Worm (Caenorhabditis elegans) whole organism, L2 larva: ENCODE measurements around the gene clec-141.

Experiments
- C34F6.9 ChIP-seq: fragments of 150-350 bp; optimal IDR thresholded peaks from 2 replicates; lab custom pipeline; 2014; ENCODE audit warnings: missing biosample characterization, missing genetic modification characterization
- F13H6.1 ChIP-seq: sonication (generic microtip); optimal IDR thresholded peaks from 2 replicates; lab custom pipeline; 2016; ENCODE audit warnings: missing genetic modification characterization, missing compliant biosample characterization
- R02D3.7 ChIP-seq: fragments of 150-350 bp; optimal IDR thresholded peaks from 2 replicates; lab custom pipeline; 2014; ENCODE audit warnings: missing biosample characterization, missing genetic modification characterization
- Y55F3AM.14 ChIP-seq: fragments of 200-800 bp; sonication (Bioruptor generic); optimal IDR thresholded peaks from 2 replicates; lab custom pipeline; 2018; ENCODE audit warnings: mild to moderate bottlenecking, missing genetic modification characterization, missing compliant biosample characterization
- ZK546.5 ChIP-seq: sonication (generic microtip); optimal IDR thresholded peaks from 2 replicates; lab custom pipeline; 2017; ENCODE audit warnings: missing biosample characterization, missing genetic modification characterization
- alr-1 ChIP-seq: fragments of 150-350 bp; optimal IDR thresholded peaks from 2 replicates; lab custom pipeline; 2014; ENCODE audit warnings: missing biosample characterization, missing genetic modification characterization
- ceh-16 ChIP-seq: fragments of 150-350 bp; optimal IDR thresholded peaks from 2 replicates; lab custom pipeline; 2014; ENCODE audit warnings: missing biosample characterization, missing genetic modification characterization
- ceh-82 ChIP-seq: fragments of 150-350 bp; optimal IDR thresholded peaks from 2 replicates; lab custom pipeline; 2014; ENCODE audit warnings: missing biosample characterization, missing genetic modification characterization
- crh-2 ChIP-seq: sonication (generic microtip); optimal IDR thresholded peaks from 2 replicates; lab custom pipeline; 2017; ENCODE audit warnings: missing biosample characterization, missing genetic modification characterization
- egl-27 ChIP-seq: sonication (generic microtip); optimal IDR thresholded peaks from 3 replicates; lab custom pipeline; 2017; ENCODE audit warnings: missing biosample characterization, missing genetic modification reagents, missing genetic modification characterization
- elt-1 ChIP-seq: fragments of 150-350 bp; optimal IDR thresholded peaks from 2 replicates; lab custom pipeline; 2014; ENCODE audit warnings: missing biosample characterization, missing genetic modification characterization
- elt-3 ChIP-seq: sonication (generic microtip); optimal IDR thresholded peaks from 2 replicates; lab custom pipeline; 2017; ENCODE audit warnings: missing biosample characterization, missing genetic modification characterization
- fos-1 ChIP-seq: fragments of 150-350 bp; optimal IDR thresholded peaks from 2 replicates; lab custom pipeline; 2014; ENCODE audit warnings: missing biosample characterization, missing genetic modification characterization
- gmeb-1 ChIP-seq: fragments of 150-350 bp; optimal IDR thresholded peaks from 2 replicates; lab custom pipeline; 2014; ENCODE audit warnings: missing biosample characterization, missing genetic modification characterization
- lin-11 ChIP-seq: fragments of 150-350 bp; sonication (generic microtip); optimal IDR thresholded peaks from 2 replicates; lab custom pipeline; 2014; ENCODE audit warnings: missing biosample characterization, missing genetic modification characterization, inconsistent platforms, mixed read lengths
- lin-13 ChIP-seq: fragments of 150-350 bp; optimal IDR thresholded peaks from 2 replicates; lab custom pipeline; 2014; ENCODE audit warnings: missing biosample characterization, missing genetic modification reagents, missing genetic modification characterization
- lin-39 ChIP-seq: fragments of 150-350 bp; optimal IDR thresholded peaks from 2 replicates; lab custom pipeline; 2014; ENCODE audit warnings: missing biosample characterization, missing genetic modification reagents, missing genetic modification characterization
- lsy-2 ChIP-seq, 2 experiments: fragments of 150-350 bp in 1 of 2; sonication (generic microtip) in 1 of 2; optimal IDR thresholded peaks; 2 replicates each; lab custom pipeline; 2014 to 2017; ENCODE audit warnings: missing biosample characterization in 2 of 2, missing genetic modification characterization in 2 of 2
- mbf-1 ChIP-seq: sonication (generic microtip); optimal IDR thresholded peaks from 2 replicates; lab custom pipeline; 2017; ENCODE audit warnings: missing biosample characterization, missing genetic modification characterization
- mdl-1 ChIP-seq, 2 experiments: fragments of 150-350 bp in 1 of 2; sonication (generic microtip) in 1 of 2; optimal IDR thresholded peaks; 2 replicates each; lab custom pipeline; 2017; ENCODE audit warnings: missing biosample characterization in 2 of 2, missing genetic modification characterization in 2 of 2
- nhr-10 ChIP-seq: sonication (generic microtip); optimal IDR thresholded peaks from 2 replicates; lab custom pipeline; 2017; ENCODE audit warnings: missing biosample characterization, missing genetic modification characterization
- nhr-12 ChIP-seq: fragments of 150-350 bp; optimal IDR thresholded peaks from 2 replicates; lab custom pipeline; 2014; ENCODE audit warnings: missing biosample characterization, missing genetic modification characterization
- nhr-129 ChIP-seq: fragments of 150-350 bp; optimal IDR thresholded peaks from 2 replicates; lab custom pipeline; 2014; ENCODE audit warnings: missing biosample characterization, missing genetic modification characterization
- nhr-21 ChIP-seq: fragments of 150-350 bp; optimal IDR thresholded peaks from 2 replicates; lab custom pipeline; 2014; ENCODE audit warnings: missing biosample characterization, missing genetic modification characterization
- nhr-23 ChIP-seq: fragments of 150-350 bp; optimal IDR thresholded peaks from 2 replicates; lab custom pipeline; 2014; ENCODE audit warnings: missing biosample characterization, missing genetic modification reagents, missing genetic modification characterization
- nhr-25 ChIP-seq: fragments of 150-350 bp; sonication (generic microtip); optimal IDR thresholded peaks from 3 replicates; lab custom pipeline; 2014; ENCODE audit warnings: missing biosample characterization, missing genetic modification characterization
- nhr-77 ChIP-seq: fragments of 150-350 bp; optimal IDR thresholded peaks from 2 replicates; lab custom pipeline; 2014; ENCODE audit warnings: missing biosample characterization, missing genetic modification characterization
- peb-1 ChIP-seq: fragments of 150-350 bp; optimal IDR thresholded peaks from 2 replicates; lab custom pipeline; 2014; ENCODE audit warnings: missing biosample characterization, missing genetic modification characterization
- sem-4 ChIP-seq: fragments of 150-350 bp; optimal IDR thresholded peaks from 2 replicates; lab custom pipeline; 2014; ENCODE audit warnings: missing biosample characterization, missing genetic modification reagents, missing genetic modification characterization
- skn-1 ChIP-seq: sonication (generic microtip); optimal IDR thresholded peaks from 2 replicates; lab custom pipeline; 2017; ENCODE audit warnings: missing biosample characterization, missing genetic modification characterization
- sma-9 ChIP-seq, 2 experiments: fragments of 150-350 bp in 1 of 2; sonication (generic microtip) in 1 of 2; optimal IDR thresholded peaks; 2 replicates each; lab custom pipeline; 2014 to 2016; ENCODE audit warnings: missing genetic modification characterization in 2 of 2, mild to moderate bottlenecking in 1 of 2, missing biosample characterization in 1 of 2, missing compliant biosample characterization in 1 of 2, missing genetic modification reagents in 1 of 2, moderate library complexity in 1 of 2
- snpc-4 ChIP-seq: fragments of 150-350 bp; optimal IDR thresholded peaks from 2 replicates; lab custom pipeline; 2014; ENCODE audit warnings: missing biosample characterization, missing genetic modification characterization
- unc-39 ChIP-seq: fragments of 150-350 bp; optimal IDR thresholded peaks from 2 replicates; lab custom pipeline; 2014; ENCODE audit warnings: missing biosample characterization, missing genetic modification characterization
- unc-55 ChIP-seq: fragments of 150-350 bp; sonication (generic microtip); optimal IDR thresholded peaks from 3 replicates; lab custom pipeline; 2014; ENCODE audit warnings: missing biosample characterization, missing genetic modification reagents, missing genetic modification characterization
- zag-1 ChIP-seq: fragments of 150-350 bp; optimal IDR thresholded peaks from 2 replicates; lab custom pipeline; 2014; ENCODE audit warnings: missing biosample characterization, missing genetic modification characterization
- ztf-11 ChIP-seq: sonication (generic microtip); optimal IDR thresholded peaks from 2 replicates; lab custom pipeline; 2017; ENCODE audit warnings: missing biosample characterization, missing genetic modification characterization
- ztf-4 ChIP-seq: fragments of 150-350 bp; optimal IDR thresholded peaks from 2 replicates; lab custom pipeline; 2014; ENCODE audit warnings: missing biosample characterization, missing genetic modification characterization

The clec-141 gene

DNA sequence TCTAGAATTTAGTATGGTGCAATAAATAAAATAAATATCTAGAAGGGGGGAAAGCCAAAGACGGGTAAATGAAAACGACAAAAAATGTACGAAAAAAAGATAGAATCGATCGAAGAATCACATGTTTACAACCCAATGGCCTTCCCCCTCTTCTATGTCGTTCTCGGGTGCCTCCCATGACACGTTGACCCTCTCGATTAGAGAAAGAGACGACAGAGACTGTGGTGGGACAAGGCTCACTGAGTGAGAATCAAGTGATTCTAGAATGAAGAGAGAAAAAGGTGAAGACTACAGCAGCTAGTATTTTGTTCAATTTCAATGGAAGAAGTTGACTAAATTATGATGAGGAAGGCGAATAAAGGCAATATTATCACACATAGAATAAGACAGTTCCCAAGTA, 18.6 kb upstream of the clec-141 start (continued):
- TF ChIP-seq Y55F3AM.14 (GFP tag; lab: Kevin White, UChicago) = no peak
- TF ChIP-seq, all 48 proteins: peak for 9

DNA sequence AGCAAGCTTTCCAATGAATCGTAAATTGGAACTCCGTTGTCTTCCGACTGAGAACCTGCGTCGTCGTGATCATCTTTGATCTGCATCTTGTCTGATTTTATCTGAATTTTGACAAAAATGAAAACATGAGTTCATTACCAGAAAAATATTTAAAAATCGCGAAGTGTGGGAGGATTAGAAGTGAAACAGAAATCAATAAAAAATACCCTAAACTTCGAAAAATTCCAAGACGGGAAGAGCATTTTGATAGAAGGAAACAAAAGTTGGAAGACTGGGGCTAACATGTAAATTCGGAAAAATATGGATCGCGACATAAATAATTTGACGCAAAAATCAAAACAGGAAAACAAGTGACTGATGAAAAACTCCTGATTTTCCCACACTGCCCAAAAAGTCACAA, 18.2 kb upstream of the clec-141 start, which contains the start of gene F07F6.8:
Gene F07F6.8, minus strand, starts transcription at position 101 of the 400 bp plus-strand sequence.
- TF ChIP-seq nhr-12 (tag; lab: Kevin White, UChicago) (no peak), peb-1 (tag; lab: Kevin White, UChicago) (no peak), egl-27 (tag; lab: Kevin White, UChicago) (no peak), mbf-1 (tag; lab: Kevin White, UChicago) (no peak)

DNA sequence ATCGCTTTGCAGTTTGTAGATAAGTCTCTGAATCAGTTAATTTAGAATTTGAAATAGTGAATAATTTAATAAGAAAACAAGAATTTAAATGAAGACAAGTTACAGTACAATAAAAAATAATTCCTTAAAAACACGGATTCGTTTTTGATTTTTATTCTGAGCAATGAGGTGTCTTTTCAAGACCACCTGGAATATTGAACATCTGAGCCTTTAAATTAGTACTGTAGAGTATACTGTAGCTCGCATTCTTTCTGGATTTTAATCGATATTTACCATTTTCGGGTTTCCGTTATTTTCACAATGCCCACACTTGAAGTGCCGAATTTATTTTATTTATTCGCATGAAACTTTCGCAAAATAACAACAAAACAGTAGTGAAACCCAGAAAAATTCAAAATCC, 16.4 kb upstream of the clec-141 start, which contains the start of gene F07F6.7:
Gene F07F6.7, minus strand, starts transcription at position 27 of the 400 bp plus-strand sequence.
- TF ChIP-seq gmeb-1 (no peak), nhr-25 (tag; lab: Kevin White, UChicago) (peak; percentile 13), ztf-4 (tag; lab: Kevin White, UChicago) (peak; percentile 12), sem-4 (tag; lab: Kevin White, UChicago) (peak; percentile 7), lsy-2 (tag; optimal IDR thresholded peaks at IDR 0.05; lab: Kevin White, UChicago) (peak in 1 of 2 experiments; percentile 33), R02D3.7 (no peak)
- TF ChIP-seq, all 48 proteins: peak for 4

DNA sequence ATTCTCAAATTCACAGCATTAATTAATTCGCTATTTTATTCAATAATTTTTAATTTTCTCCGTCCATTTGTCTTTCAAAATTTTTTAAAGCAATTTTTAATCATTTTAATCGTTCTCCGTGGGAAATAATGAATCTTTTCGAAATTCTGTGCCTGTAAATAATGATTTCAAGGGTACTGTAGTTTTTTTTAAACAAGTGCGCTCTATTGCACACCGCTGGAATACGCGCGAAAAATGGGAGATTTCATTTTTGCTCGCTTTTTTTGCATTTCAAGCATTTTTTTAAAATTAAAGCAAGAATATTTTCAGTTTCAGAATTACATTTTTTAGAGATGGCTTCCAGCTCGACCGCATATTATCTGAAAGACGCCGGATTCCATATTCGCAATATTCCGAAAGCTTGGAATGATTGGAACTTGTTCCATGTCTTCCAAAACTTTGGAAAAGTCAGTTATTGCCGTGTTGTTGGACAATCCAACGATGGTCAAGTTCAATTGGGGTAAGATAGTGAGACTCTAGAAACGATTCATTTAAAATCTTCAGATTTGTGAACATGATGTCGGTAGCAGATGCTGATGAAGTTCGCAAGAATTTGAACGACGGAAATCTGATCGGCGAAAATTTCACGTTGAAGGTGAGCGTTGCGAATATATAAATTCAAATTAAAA, 13.6 kb upstream of the clec-141 start, which contains the start of gene tofu-6:
Gene tofu-6, plus strand, starts transcription at position 302 of the 668 bp plus-strand sequence.
- TF ChIP-seq lsy-2 (tag; optimal IDR thresholded peaks at IDR 0.05; lab: Kevin White, UChicago) = peak in 1 of 2 experiments; percentile 93
- TF ChIP-seq C34F6.9 (tag; lab: Kevin White, UChicago) = peak; percentile 9
- TF ChIP-seq ztf-11 = no peak
- TF ChIP-seq mbf-1 (tag; lab: Kevin White, UChicago) = no peak
- TF ChIP-seq, all 48 proteins: peak for 2

DNA sequence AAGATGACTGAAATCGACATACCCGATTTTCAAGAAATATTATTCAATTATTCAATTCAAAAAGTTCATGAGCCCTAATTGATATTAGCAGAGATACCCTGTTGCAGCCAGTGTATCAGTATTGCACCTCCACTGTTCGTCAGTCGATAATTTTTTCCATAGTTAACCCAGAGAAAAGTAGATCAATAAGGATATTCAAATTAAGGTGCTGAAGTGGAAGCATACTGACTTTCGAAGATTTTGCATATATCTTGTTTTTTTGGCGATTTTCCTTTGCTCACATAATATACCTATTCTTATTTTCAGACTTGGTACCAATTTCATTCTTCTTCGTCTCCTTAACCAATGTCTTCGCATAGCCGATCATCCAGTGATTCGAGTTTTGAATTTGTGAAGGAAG, 11.5 kb upstream of the clec-141 start, which contains the start of gene EEED8.15:
Gene EEED8.15, plus strand, starts transcription at position 301 of the 400 bp plus-strand sequence.
- TF ChIP-seq sma-9 (GFP tag; optimal IDR thresholded peaks at IDR 0.05; lab: Kevin White, UChicago) (no peak), sma-9 (tag; optimal IDR thresholded peaks at IDR 0.05; lab: Kevin White, UChicago) (no peak), alr-1 (tag; lab: Kevin White, UChicago) (no peak), gmeb-1 (no peak), egl-27 (tag; lab: Kevin White, UChicago) (no peak), nhr-10 (tag; lab: Kevin White, UChicago) (no peak), sem-4 (tag; lab: Kevin White, UChicago) (no peak), fos-1 (tag; lab: Kevin White, UChicago) (no peak), snpc-4 (tag; lab: Kevin White, UChicago) (no peak), nhr-21 (no peak), mbf-1 (tag; lab: Kevin White, UChicago) (no peak), nhr-77 (no peak)
- TF ChIP-seq, all 48 proteins: peak for 0

DNA sequence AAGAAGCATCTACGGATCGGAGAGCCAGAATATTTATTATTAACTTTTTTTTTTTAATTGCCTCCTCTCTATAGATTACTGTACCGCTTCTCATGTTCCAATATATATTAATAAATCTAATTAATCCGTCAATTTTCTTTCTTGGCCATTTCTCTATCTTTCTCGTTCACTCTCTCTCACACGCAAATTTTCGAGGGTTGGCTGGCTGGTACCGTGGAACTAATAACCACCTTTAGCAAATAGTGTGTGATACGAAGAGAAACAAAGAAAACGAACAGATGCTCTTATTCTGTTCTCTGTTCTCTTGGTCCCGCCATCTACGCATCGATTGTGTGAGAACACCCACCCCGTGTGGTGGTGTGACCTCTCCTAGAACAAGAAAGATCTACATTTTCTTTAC, 10.9 kb upstream of the clec-141 start:
- TF ChIP-seq elt-3 (tag; lab: Kevin White, UChicago) (no peak), ZK546.5 (no peak), crh-2 (no peak), F13H6.1 (tag; lab: Kevin White, UChicago) (no peak), ceh-16 (tag; lab: Kevin White, UChicago) (no peak), nhr-77 (no peak), zag-1 (tag; lab: Kevin White, UChicago) (no peak), lin-13 (GFP tag; lab: Kevin White, UChicago) (no peak), nhr-21 (no peak), mbf-1 (tag; lab: Kevin White, UChicago) (no peak), nhr-25 (tag; lab: Kevin White, UChicago) (no peak), egl-27 (tag; lab: Kevin White, UChicago) (no peak), alr-1 (tag; lab: Kevin White, UChicago) (no peak)

DNA sequence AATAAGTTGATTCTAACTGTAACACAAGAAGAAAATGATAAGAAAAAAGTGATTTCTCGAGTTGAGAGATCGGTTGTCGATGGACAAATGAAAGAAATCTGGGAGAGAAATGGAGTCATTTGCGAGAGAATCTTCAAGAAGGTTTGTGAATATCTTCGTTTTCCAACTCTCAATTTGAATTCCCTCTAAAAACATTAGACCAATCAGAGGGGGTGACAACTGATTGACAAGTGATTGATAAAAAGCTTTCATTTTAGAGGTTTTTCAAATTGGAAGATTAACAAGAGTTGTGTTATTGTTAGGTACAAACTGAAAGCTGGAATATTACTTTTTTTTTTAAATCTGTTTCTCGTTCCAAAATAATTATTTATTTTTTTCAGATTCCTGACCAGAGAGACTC, 10.5 kb upstream of the clec-141 start:
- TF ChIP-seq nhr-129 (no peak), C34F6.9 (tag; lab: Kevin White, UChicago) (no peak), Y55F3AM.14 (GFP tag; lab: Kevin White, UChicago) (no peak), ztf-4 (tag; lab: Kevin White, UChicago) (no peak), ZK546.5 (no peak), lin-11 (tag; lab: Kevin White, UChicago) (no peak), zag-1 (tag; lab: Kevin White, UChicago) (no peak), lin-39 (no peak), elt-1 (no peak), skn-1 (tag; lab: Kevin White, UChicago) (no peak), sma-9 (GFP tag; optimal IDR thresholded peaks at IDR 0.05; lab: Kevin White, UChicago) (no peak), sma-9 (tag; optimal IDR thresholded peaks at IDR 0.05; lab: Kevin White, UChicago) (no peak), lsy-2 (tag; optimal IDR thresholded peaks at IDR 0.05; lab: Kevin White, UChicago) (no peak), ceh-82 (tag; lab: Kevin White, UChicago) (no peak), mdl-1 (tag; optimal IDR thresholded peaks at IDR 0.05; lab: Kevin White, UChicago) (no peak), unc-39 (tag; lab: Kevin White, UChicago) (no peak), nhr-21 (no peak), nhr-23 (tag; lab: Kevin White, UChicago) (no peak), unc-55 (GFP tag; lab: Kevin White, UChicago) (no peak), ceh-16 (tag; lab: Kevin White, UChicago) (no peak), egl-27 (tag; lab: Kevin White, UChicago) (no peak)
